Fruit fly (Drosophila melanogaster) S2 (cell line): ENCODE data around the gene CCT1.

Experiments
- CG8478 ChIP-seq: fragments of >200 bp; optimal IDR thresholded peaks from 2 replicates; lab custom pipeline; 2018
- CTCF ChIP-seq, 2 experiments: fragments of >200 bp; optimal IDR thresholded peaks; 2 replicates each; lab custom pipeline; 2018

- no peak for TF ChIP-seq CG8478 (lab: Kevin White, UChicago)
- no peak for TF ChIP-seq CTCF (optimal IDR thresholded peaks at IDR 0.05; lab: Kevin White, UChicago)
Observed at dm6 chr3R:22520481-22520880, 29.2 kb upstream of the CCT1 start.
